Worm (Caenorhabditis elegans) whole organism, L4 larva: ENCODE measurements around the gene F42C5.3.
A peak's percentile ranks its signal among the peaks of the same experiment; 100 is the strongest.

Source experiments
- F44E2.7 ChIP-seq: fragments of 200-800 bp; sonication (Bioruptor generic); IDR thresholded peaks from 2 replicates; pipeline ENCODE4 v2.1.2; 2022; ENCODE audit warnings: missing genetic modification characterization, missing compliant biosample characterization
- T20F7.1 ChIP-seq: fragments of 200-800 bp; sonication (Bioruptor generic); optimal IDR thresholded peaks from 2 replicates; lab custom pipeline; 2018; ENCODE audit warnings: mild to moderate bottlenecking, missing genetic modification characterization, missing compliant biosample characterization
- Y48G9A.11 ChIP-seq: fragments of 200-800 bp; sonication (Bioruptor generic); IDR thresholded peaks from 2 replicates; pipeline ENCODE4 v1.3.6; 2022; ENCODE audit warnings: missing genetic modification reagents, missing genetic modification characterization, missing compliant biosample characterization
- Y5F2A.4 ChIP-seq: fragments of 200-800 bp; sonication (Bioruptor generic); optimal IDR thresholded peaks from 2 replicates; lab custom pipeline; 2018; ENCODE audit warnings: mild to moderate bottlenecking, missing genetic modification characterization, missing compliant biosample characterization
- ZK337.2 ChIP-seq: fragments of 200-800 bp; sonication (Bioruptor generic); IDR thresholded peaks from 2 replicates; pipeline ENCODE4 v1.3.6; 2022; ENCODE audit warnings: missing genetic modification reagents, missing genetic modification characterization, missing compliant biosample characterization
- ZK546.5 ChIP-seq, 2 experiments: sonication (generic microtip); optimal IDR thresholded peaks; 2 replicates each; lab custom pipeline; 2017; ENCODE audit warnings: missing biosample characterization in 2 of 2, missing genetic modification characterization in 2 of 2
- aha-1 ChIP-seq: fragments of 150-350 bp; peaks from one replicate; lab custom pipeline; 2014; ENCODE audit warnings: missing biosample characterization, missing genetic modification characterization
- ama-1 ChIP-seq: fragments of 150-350 bp; optimal IDR thresholded peaks from 2 replicates; lab custom pipeline; 2014; ENCODE audit warnings: inconsistent platforms, mixed read lengths
- arid-1 ChIP-seq: fragments of 200-800 bp; sonication (Bioruptor generic); conservative IDR thresholded peaks from 2 replicates; pipeline ENCODE4 v1.3.6; 2022; ENCODE audit warnings: missing genetic modification reagents, missing genetic modification characterization, missing compliant biosample characterization
- attf-4 ChIP-seq: sonication (generic microtip); optimal IDR thresholded peaks from 3 replicates; lab custom pipeline; 2017; ENCODE audit warnings: missing biosample characterization, missing genetic modification characterization
- ctbp-1 ChIP-seq: fragments of 200-800 bp; sonication (Bioruptor generic); IDR thresholded peaks from 2 replicates; pipeline ENCODE4 v1.3.6; 2022; ENCODE audit warnings: missing genetic modification reagents, missing genetic modification characterization, missing compliant biosample characterization
- dpl-1 ChIP-seq: fragments of 150-350 bp; optimal IDR thresholded peaks from 2 replicates; lab custom pipeline; 2014; ENCODE audit warnings: missing biosample characterization, missing genetic modification reagents, missing genetic modification characterization
- egl-43 ChIP-seq: fragments of 200-800 bp; sonication (Bioruptor generic); IDR thresholded peaks from 2 replicates; pipeline ENCODE4 v1.3.6; 2022; ENCODE audit warnings: missing genetic modification reagents, missing genetic modification characterization, missing compliant biosample characterization
- fos-1 ChIP-seq: fragments of 150-350 bp; optimal IDR thresholded peaks from 2 replicates; lab custom pipeline; 2014; ENCODE audit warnings: missing biosample characterization, missing genetic modification characterization
- hlh-11 ChIP-seq: fragments of 200-800 bp; sonication (Bioruptor generic); optimal IDR thresholded peaks from 2 replicates; lab custom pipeline; 2018; ENCODE audit warnings: mild to moderate bottlenecking, missing genetic modification characterization, missing compliant biosample characterization
- jun-1 ChIP-seq: fragments of 150-350 bp; optimal IDR thresholded peaks from 2 replicates; lab custom pipeline; 2014; ENCODE audit warnings: missing biosample characterization, missing genetic modification reagents, missing genetic modification characterization
- mes-2 ChIP-seq: sonication (generic microtip); optimal IDR thresholded peaks from 2 replicates; lab custom pipeline; 2016; ENCODE audit warnings: missing genotype, mild to moderate bottlenecking, missing genetic modification characterization, missing compliant biosample characterization; ENCODE audit not compliant: poor library complexity, severe bottlenecking
- nhr-10 ChIP-seq: fragments of 150-350 bp; optimal IDR thresholded peaks from 2 replicates; lab custom pipeline; 2014; ENCODE audit warnings: missing biosample characterization, missing genetic modification characterization
- nhr-25 ChIP-seq: sonication (generic microtip); optimal IDR thresholded peaks from 2 replicates; lab custom pipeline; 2017; ENCODE audit warnings: missing genetic modification characterization, mild to moderate bottlenecking, missing compliant biosample characterization, antibody characterized with exemption, moderate library complexity, borderline replicate concordance; ENCODE audit not compliant: insufficient read depth
- nhr-48 ChIP-seq: sonication (generic microtip); optimal IDR thresholded peaks from 2 replicates; lab custom pipeline; 2016; ENCODE audit warnings: mild to moderate bottlenecking, missing genetic modification characterization, missing compliant biosample characterization
- nhr-6 ChIP-seq: fragments of 150-350 bp; optimal IDR thresholded peaks from 2 replicates; lab custom pipeline; 2014; ENCODE audit warnings: missing biosample characterization, missing genetic modification characterization
- nhr-76 ChIP-seq: fragments of 150-350 bp; optimal IDR thresholded peaks from 2 replicates; lab custom pipeline; 2014; ENCODE audit warnings: missing biosample characterization, missing genetic modification characterization
- rbr-2 ChIP-seq: sonication (generic microtip); optimal IDR thresholded peaks from 2 replicates; lab custom pipeline; 2016; ENCODE audit warnings: missing genotype, missing genetic modification characterization, missing compliant biosample characterization
- saeg-2 ChIP-seq: fragments of 200-800 bp; sonication (Bioruptor generic); IDR thresholded peaks from 2 replicates; pipeline ENCODE4 v1.3.6; 2022; ENCODE audit warnings: missing genetic modification reagents, missing genetic modification characterization, missing compliant biosample characterization
- set-16 ChIP-seq: fragments of 200-800 bp; sonication (Bioruptor generic); IDR thresholded peaks from 2 replicates; pipeline ENCODE4 v1.3.6; 2022; ENCODE audit warnings: missing genetic modification reagents, missing genetic modification characterization, missing compliant biosample characterization
- snpc-1.2 ChIP-seq: fragments of 200-800 bp; sonication (Bioruptor generic); IDR thresholded peaks from 2 replicates; pipeline ENCODE4 v1.3.6; 2022; ENCODE audit warnings: missing genetic modification reagents, missing genetic modification characterization, missing compliant biosample characterization
- snpc-4 ChIP-seq: fragments of 150-350 bp; optimal IDR thresholded peaks from 2 replicates; lab custom pipeline; 2014; ENCODE audit warnings: missing biosample characterization, missing genetic modification characterization
- spr-1 ChIP-seq: sonication (generic microtip); optimal IDR thresholded peaks from 2 replicates; lab custom pipeline; 2016; ENCODE audit warnings: mild to moderate bottlenecking, missing genetic modification characterization, missing compliant biosample characterization
- spr-3 ChIP-seq: fragments of 200-800 bp; sonication (Bioruptor generic); optimal IDR thresholded peaks from 2 replicates; lab custom pipeline; 2018; ENCODE audit warnings: mild to moderate bottlenecking, missing genetic modification characterization, missing compliant biosample characterization
- tra-1 ChIP-seq: fragments of 200-800 bp; sonication (Bioruptor generic); IDR thresholded peaks from 2 replicates; pipeline ENCODE4 v1.3.6; 2022; ENCODE audit warnings: missing genetic modification reagents, missing genetic modification characterization, missing compliant biosample characterization
- unc-62 ChIP-seq, 3 experiments: fragments of 150-350 bp in 1 of 3; sonication (generic microtip); optimal IDR thresholded peaks in 2 of 3; peaks in 1 of 3; 1 replicate in 1 of 3; 2 replicates in 2 of 3; lab custom pipeline; 2014 to 2017; ENCODE audit warnings: missing biosample characterization in 3 of 3, missing genetic modification characterization in 3 of 3, missing genetic modification reagents in 3 of 3, missing genotype in 1 of 3

F42C5.3 gene

ce11 chrIV:7313962-7314361 is 26.6 kb upstream of the F42C5.3 start (continued):
- TF ChIP-seq ZK337.2 (GFP tag; lab: Robert Waterston, UW) (no peak), rbr-2 (peak; percentile 42), nhr-6 (tag; lab: Kevin White, UChicago) (peak; percentile 64)

- TF ChIP-seq snpc-4 (tag; lab: Kevin White, UChicago) (no peak), attf-4 (tag; lab: Kevin White, UChicago) (no peak), nhr-10 (tag; lab: Kevin White, UChicago) (no peak), nhr-76 (tag; lab: Kevin White, UChicago) (no peak), arid-1 (0 out of 2 replicates have a peak, but pooled peaks have one; percentile 3), nhr-25 (no peak), jun-1 (tag; lab: Kevin White, UChicago) (no peak), aha-1 (peak; percentile 90), hlh-11 (tag; lab: Kevin White, UChicago) (no peak), spr-3 (no peak), F44E2.7 (GFP tag; lab: Robert Waterston, UW) (0 out of 2 replicates have a peak, but pooled peaks have one; percentile 23)
Observed at ce11 chrIV:7313397-7313910, 26.1 kb upstream of the F42C5.3 start, which contains the start of gene rps-8. Gene rps-8 (minus strand): TSS chrIV:7313860.

ce11 chrIV:7312620-7313194 is 25.3 kb upstream of the F42C5.3 start:
- TF ChIP-seq unc-62 (GFP tag; optimal IDR thresholded peaks at IDR 0.05 in 1 of 2; lab: Kevin White, UChicago): peak in 1 of 2 experiments; percentile 52
- no peak for TF ChIP-seq unc-62 (tag; optimal IDR thresholded peaks at IDR 0.05; lab: Kevin White, UChicago)
- no peak for TF ChIP-seq Y5F2A.4 (GFP tag; lab: Kevin White, UChicago)
- 0 out of 2 replicates have a peak, but pooled peaks have one; percentile 16 for TF ChIP-seq Y48G9A.11 (GFP tag; lab: Robert Waterston, UW)
- TF ChIP-seq aha-1: peak; percentile 74
- TF ChIP-seq snpc-1.2 (GFP tag; lab: Robert Waterston, UW): peak; percentile 73

- TF ChIP-seq ZK546.5 (tag; optimal IDR thresholded peaks at IDR 0.05; lab: Kevin White, UChicago): no peak
- peak in 1 of 2 experiments; percentile 50 for TF ChIP-seq unc-62 (GFP tag; optimal IDR thresholded peaks at IDR 0.05 in 1 of 2; lab: Kevin White, UChicago)
- no peak for TF ChIP-seq unc-62 (tag; optimal IDR thresholded peaks at IDR 0.05; lab: Kevin White, UChicago)
- TF ChIP-seq aha-1: peak; percentile 97
- no peak for TF ChIP-seq mes-2 (tag; lab: Kevin White, UChicago)
Observed at ce11 chrIV:7310842-7311241, 23.5 kb upstream of the F42C5.3 start.

- TF ChIP-seq tra-1: no peak
- TF ChIP-seq dpl-1 (GFP tag; lab: Kevin White, UChicago): no peak
- no peak for TF ChIP-seq spr-1
- TF ChIP-seq saeg-2 (GFP tag; lab: Robert Waterston, UW): 0 out of 2 replicates have a peak, but pooled peaks have one; percentile 35
- no peak for TF ChIP-seq T20F7.1 (GFP tag; lab: Kevin White, UChicago)
- TF ChIP-seq ama-1 (lab: Kevin White, UChicago): no peak
- TF ChIP-seq egl-43 (GFP tag; lab: Robert Waterston, UW): peak; percentile 55; the same call in 1 of the 2 replicates
- TF ChIP-seq fos-1: no peak
- peak; percentile 81; the same call in 1 of the 2 replicates for TF ChIP-seq set-16 (GFP tag; lab: Robert Waterston, UW)
- no peak for TF ChIP-seq ctbp-1 (GFP tag; lab: Robert Waterston, UW)
- no peak for TF ChIP-seq nhr-48 (tag; lab: Kevin White, UChicago)
- TF ChIP-seq, all 104 proteins: peak for 3
Observed at ce11 chrIV:7310410-7310809, 23.0 kb upstream of the F42C5.3 start, which contains the start of gene grl-4. Gene grl-4 (minus strand): TSS chrIV:7310760.
